Worm (Caenorhabditis elegans) whole organism, L3 larva: ENCODE data around the gene tin-9.1.

Source experiments
- R02D3.7 ChIP-seq: fragments of 150-350 bp; optimal IDR thresholded peaks from 2 replicates; lab custom pipeline; 2014; ENCODE audit warnings: missing biosample characterization, missing genetic modification characterization
- aly-2 ChIP-seq: fragments of 150-350 bp; optimal IDR thresholded peaks from 2 replicates; lab custom pipeline; 2014; ENCODE audit warnings: missing biosample characterization, missing genetic modification characterization
- ama-1 ChIP-seq: fragments of 150-350 bp; optimal IDR thresholded peaks from 2 replicates; lab custom pipeline; 2018
- ceh-16 ChIP-seq: sonication (generic microtip); optimal IDR thresholded peaks from 2 replicates; lab custom pipeline; 2017; ENCODE audit warnings: missing biosample characterization, missing genetic modification characterization
- ceh-28 ChIP-seq: fragments of 150-350 bp; optimal IDR thresholded peaks from 2 replicates; lab custom pipeline; 2014; ENCODE audit warnings: missing biosample characterization, missing genetic modification reagents, missing genetic modification characterization
- ceh-82 ChIP-seq: fragments of 150-350 bp; optimal IDR thresholded peaks from 2 replicates; lab custom pipeline; 2014; ENCODE audit warnings: missing biosample characterization, missing genetic modification characterization
- egl-27 ChIP-seq: sonication (generic microtip); optimal IDR thresholded peaks from 4 replicates; lab custom pipeline; 2017; ENCODE audit warnings: missing biosample characterization, missing genetic modification reagents, missing genetic modification characterization
- egl-5 ChIP-seq: fragments of 150-350 bp; optimal IDR thresholded peaks from 2 replicates; lab custom pipeline; 2017; ENCODE audit warnings: missing biosample characterization, missing genetic modification reagents, missing genetic modification characterization, inconsistent platforms
- elt-1 ChIP-seq: fragments of 150-350 bp; optimal IDR thresholded peaks from 2 replicates; lab custom pipeline; 2014; ENCODE audit warnings: missing biosample characterization, missing genetic modification characterization
- elt-2 ChIP-seq: sonication (generic microtip); optimal IDR thresholded peaks from 2 replicates; lab custom pipeline; 2016; ENCODE audit warnings: missing genetic modification reagents, mild to moderate bottlenecking, missing genetic modification characterization, missing compliant biosample characterization
- eor-1 ChIP-seq, 2 experiments: fragments of 150-350 bp; optimal IDR thresholded peaks; 2 replicates each; lab custom pipeline; 2014 to 2018; ENCODE audit warnings: missing biosample characterization in 2 of 2, missing genetic modification characterization in 2 of 2
- fkh-10 ChIP-seq: sonication (generic microtip); optimal IDR thresholded peaks from 2 replicates; lab custom pipeline; 2017; ENCODE audit warnings: missing biosample characterization, missing genetic modification reagents, missing genetic modification characterization
- fkh-2 ChIP-seq: fragments of 150-350 bp; optimal IDR thresholded peaks from 2 replicates; lab custom pipeline; 2014; ENCODE audit warnings: missing biosample characterization, missing genetic modification reagents, missing genetic modification characterization
- fos-1 ChIP-seq: fragments of 150-350 bp; optimal IDR thresholded peaks from 2 replicates; lab custom pipeline; 2014; ENCODE audit warnings: missing biosample characterization, missing genetic modification characterization
- hmg-11 ChIP-seq: sonication (generic microtip); optimal IDR thresholded peaks from 2 replicates; lab custom pipeline; 2016; ENCODE audit warnings: missing genetic modification characterization, missing compliant biosample characterization
- jun-1 ChIP-seq: fragments of 150-350 bp; optimal IDR thresholded peaks from 2 replicates; lab custom pipeline; 2014; ENCODE audit warnings: missing biosample characterization, missing genetic modification reagents, missing genetic modification characterization
- lin-15B ChIP-seq: fragments of 150-350 bp; optimal IDR thresholded peaks from 2 replicates; lab custom pipeline; 2014; ENCODE audit warnings: missing biosample characterization, missing genetic modification characterization
- lin-39 ChIP-seq: fragments of 150-350 bp; optimal IDR thresholded peaks from 2 replicates; lab custom pipeline; 2018; ENCODE audit warnings: missing biosample characterization, missing genetic modification reagents, missing genetic modification characterization
- lsy-12 ChIP-seq: sonication (generic microtip); optimal IDR thresholded peaks from 2 replicates; lab custom pipeline; 2016; ENCODE audit warnings: mild to moderate bottlenecking, missing genetic modification characterization, missing compliant biosample characterization
- mdl-1 ChIP-seq: fragments of 150-350 bp; optimal IDR thresholded peaks from 2 replicates; lab custom pipeline; 2014; ENCODE audit warnings: missing biosample characterization, missing genetic modification characterization
- nfya-1 ChIP-seq: sonication (generic microtip); optimal IDR thresholded peaks from 2 replicates; lab custom pipeline; 2017; ENCODE audit warnings: missing genetic modification characterization, mild to moderate bottlenecking, missing compliant biosample characterization, antibody characterized with exemption, moderate library complexity; ENCODE audit not compliant: insufficient read depth
- nhr-11 ChIP-seq: fragments of 150-350 bp; optimal IDR thresholded peaks from 2 replicates; lab custom pipeline; 2014; ENCODE audit warnings: missing biosample characterization, missing genetic modification characterization
- nhr-23 ChIP-seq: fragments of 150-350 bp; optimal IDR thresholded peaks from 2 replicates; lab custom pipeline; 2014; ENCODE audit warnings: missing biosample characterization, missing genetic modification reagents, missing genetic modification characterization
- nhr-25 ChIP-seq: sonication (generic microtip); optimal IDR thresholded peaks from 2 replicates; lab custom pipeline; 2017; ENCODE audit warnings: missing biosample characterization, missing genetic modification characterization
- nhr-28 ChIP-seq: fragments of 150-350 bp; optimal IDR thresholded peaks from 2 replicates; lab custom pipeline; 2014; ENCODE audit warnings: missing biosample characterization, missing genetic modification characterization
- nhr-43 ChIP-seq: sonication (generic microtip); optimal IDR thresholded peaks from 2 replicates; lab custom pipeline; 2016; ENCODE audit warnings: mild to moderate bottlenecking, missing genetic modification characterization, missing compliant biosample characterization; ENCODE audit not compliant: poor library complexity, severe bottlenecking
- nhr-67 ChIP-seq: fragments of 150-350 bp; optimal IDR thresholded peaks from 2 replicates; lab custom pipeline; 2014; ENCODE audit warnings: missing biosample characterization, missing genetic modification characterization
- nhr-76 ChIP-seq: fragments of 150-350 bp; sonication (generic microtip); optimal IDR thresholded peaks from 5 replicates; lab custom pipeline; 2014; ENCODE audit warnings: missing biosample characterization, missing genetic modification characterization
- nhr-77 ChIP-seq: fragments of 150-350 bp; optimal IDR thresholded peaks from 2 replicates; lab custom pipeline; 2014; ENCODE audit warnings: missing biosample characterization, missing genetic modification characterization
- pha-4 ChIP-seq: fragments of 150-350 bp; optimal IDR thresholded peaks from 2 replicates; lab custom pipeline; 2014; ENCODE audit warnings: missing biosample characterization, missing genetic modification reagents, missing genetic modification characterization
- pqm-1 ChIP-seq: fragments of 150-350 bp; optimal IDR thresholded peaks from 2 replicates; lab custom pipeline; 2017; ENCODE audit warnings: missing biosample characterization, missing genetic modification characterization, inconsistent platforms
- sea-2 ChIP-seq: fragments of 150-350 bp; sonication (generic microtip); optimal IDR thresholded peaks from 4 replicates; lab custom pipeline; 2014; ENCODE audit warnings: missing biosample characterization, missing genetic modification reagents, missing genetic modification characterization
- skn-1 ChIP-seq: fragments of 150-350 bp; optimal IDR thresholded peaks from 2 replicates; lab custom pipeline; 2014; ENCODE audit warnings: missing biosample characterization, missing genetic modification characterization
- snpc-4 ChIP-seq: fragments of 150-350 bp; optimal IDR thresholded peaks from 2 replicates; lab custom pipeline; 2014; ENCODE audit warnings: missing biosample characterization, missing genetic modification characterization
- tbx-2 ChIP-seq: sonication (generic microtip); optimal IDR thresholded peaks from 2 replicates; lab custom pipeline; 2016; ENCODE audit warnings: mild to moderate bottlenecking, missing genetic modification characterization, missing compliant biosample characterization
- unc-39 ChIP-seq: sonication (generic microtip); optimal IDR thresholded peaks from 4 replicates; lab custom pipeline; 2017; ENCODE audit warnings: missing biosample characterization, missing genetic modification characterization
- unc-62 ChIP-seq: fragments of 150-350 bp; sonication (generic microtip); optimal IDR thresholded peaks from 4 replicates; lab custom pipeline; 2014; ENCODE audit warnings: missing biosample characterization, missing genetic modification reagents, missing genetic modification characterization
- zag-1 ChIP-seq: fragments of 150-350 bp; optimal IDR thresholded peaks from 2 replicates; lab custom pipeline; 2014; ENCODE audit warnings: missing biosample characterization, missing genetic modification characterization
- ztf-11 ChIP-seq: fragments of 150-350 bp; optimal IDR thresholded peaks from 2 replicates; lab custom pipeline; 2014; ENCODE audit warnings: missing biosample characterization, missing genetic modification characterization
- ztf-4 ChIP-seq: fragments of 150-350 bp; optimal IDR thresholded peaks from 2 replicates; lab custom pipeline; 2014; ENCODE audit warnings: missing biosample characterization, missing genetic modification characterization

The tin-9.1 gene

ce11 chrIV:7044552-7045139 lies at the start of gene tin-9.1:
tin-9.1 (minus strand) TSS chrIV:7044602.
- TF ChIP-seq snpc-4 (peak; percentile 88), pha-4 (peak; percentile 89), nhr-43 (tag; lab: Kevin White, UChicago) (peak; percentile 35), nhr-28 (tag; lab: Kevin White, UChicago) (no peak), ztf-4 (no peak), nfya-1 (tag; lab: Kevin White, UChicago) (peak; percentile 84), elt-2 (tag; lab: Kevin White, UChicago) (peak; percentile 34), tbx-2 (tag; lab: Kevin White, UChicago) (peak; percentile 35), hmg-11 (tag; lab: Kevin White, UChicago) (peak; percentile 40), nhr-25 (tag; lab: Kevin White, UChicago) (peak; percentile 55), ztf-11 (tag; lab: Kevin White, UChicago) (no peak), nhr-77 (no peak), egl-27 (no peak), nhr-23 (peak; percentile 80), elt-1 (tag; lab: Kevin White, UChicago) (peak; percentile 19), pqm-1 (tag; lab: Kevin White, UChicago) (peak; percentile 11), jun-1 (tag; lab: Kevin White, UChicago) (peak; percentile 47), ceh-28 (peak; percentile 35), ceh-16 (tag; lab: Kevin White, UChicago) (no peak), lin-15B (tag; lab: Kevin White, UChicago) (peak; percentile 76), R02D3.7 (tag; lab: Kevin White, UChicago) (peak; percentile 2)

- TF ChIP-seq unc-39 (tag; lab: Kevin White, UChicago): no peak
- TF ChIP-seq fos-1: peak; percentile 40
- TF ChIP-seq nhr-25 (tag; lab: Kevin White, UChicago): peak; percentile 91
- peak; percentile 85 for TF ChIP-seq hmg-11 (tag; lab: Kevin White, UChicago)
- peak; percentile 94 for TF ChIP-seq nfya-1 (tag; lab: Kevin White, UChicago)
- TF ChIP-seq pqm-1 (tag; lab: Kevin White, UChicago): peak; percentile 90
- TF ChIP-seq nhr-43 (tag; lab: Kevin White, UChicago): peak; percentile 75
- peak; percentile 67 for TF ChIP-seq ceh-28
- TF ChIP-seq egl-5 (tag; lab: Kevin White, UChicago): peak; percentile 47
- peak; percentile 22 for TF ChIP-seq ceh-82 (tag; lab: Kevin White, UChicago)
- TF ChIP-seq aly-2 (tag; lab: Kevin White, UChicago): no peak
- peak; percentile 46 for TF ChIP-seq tbx-2 (tag; lab: Kevin White, UChicago)
- TF ChIP-seq elt-2 (tag; lab: Kevin White, UChicago): peak; percentile 81
- TF ChIP-seq egl-27: peak; percentile 75
- TF ChIP-seq nhr-28 (tag; lab: Kevin White, UChicago): no peak
- TF ChIP-seq lin-15B (tag; lab: Kevin White, UChicago): peak; percentile 100
- TF ChIP-seq eor-1 (tag; optimal IDR thresholded peaks at IDR 0.05; lab: Kevin White, UChicago): no peak
- TF ChIP-seq fkh-2 (tag; lab: Kevin White, UChicago): no peak
- TF ChIP-seq unc-62 (GFP tag; lab: Kevin White, UChicago): peak; percentile 14
- peak; percentile 86 for TF ChIP-seq lin-39 (tag; lab: Kevin White, UChicago)
- peak; percentile 35 for TF ChIP-seq ama-1 (lab: Kevin White, UChicago)
- TF ChIP-seq mdl-1 (tag; lab: Kevin White, UChicago): no peak
- TF ChIP-seq ztf-4: no peak
- TF ChIP-seq lsy-12 (tag; lab: Kevin White, UChicago): peak; percentile 77
- peak; percentile 81 for TF ChIP-seq snpc-4
- TF ChIP-seq ceh-16 (tag; lab: Kevin White, UChicago): no peak
- peak; percentile 75 for TF ChIP-seq fkh-10 (GFP tag; lab: Kevin White, UChicago)
- peak; percentile 24 for TF ChIP-seq elt-1 (tag; lab: Kevin White, UChicago)
- TF ChIP-seq R02D3.7 (tag; lab: Kevin White, UChicago): peak; percentile 77
- peak; percentile 78 for TF ChIP-seq jun-1 (tag; lab: Kevin White, UChicago)
- no peak for TF ChIP-seq zag-1 (tag; lab: Kevin White, UChicago)
- peak; percentile 88 for TF ChIP-seq nhr-23
- TF ChIP-seq skn-1 (tag; lab: Kevin White, UChicago): peak; percentile 82
- TF ChIP-seq pha-4: peak; percentile 96
Measured at ce11 chrIV:7084632-7085160, 40.3 kb upstream of the tin-9.1 start, which contains the start of gene rps-4. rps-4 (minus strand) TSS chrIV:7084682.

ce11 chrIV:7083976-7084375 lies 39.6 kb upstream of the tin-9.1 start:
- TF ChIP-seq nhr-76 (tag; lab: Kevin White, UChicago) (no peak), snpc-4 (no peak), nhr-67 (tag; lab: Kevin White, UChicago) (no peak), ceh-82 (tag; lab: Kevin White, UChicago) (no peak), sea-2 (GFP tag; lab: Kevin White, UChicago) (no peak), egl-5 (tag; lab: Kevin White, UChicago) (no peak), elt-2 (tag; lab: Kevin White, UChicago) (no peak), elt-1 (tag; lab: Kevin White, UChicago) (no peak), nhr-25 (tag; lab: Kevin White, UChicago) (no peak), jun-1 (tag; lab: Kevin White, UChicago) (no peak), fkh-2 (tag; lab: Kevin White, UChicago) (no peak), unc-62 (GFP tag; lab: Kevin White, UChicago) (no peak), nhr-11 (tag; lab: Kevin White, UChicago) (no peak), R02D3.7 (tag; lab: Kevin White, UChicago) (no peak), nfya-1 (tag; lab: Kevin White, UChicago) (no peak)
